Fruit fly (Drosophila melanogaster): ENCODE data around the gene Coq6.

The Coq6 gene

DNA sequence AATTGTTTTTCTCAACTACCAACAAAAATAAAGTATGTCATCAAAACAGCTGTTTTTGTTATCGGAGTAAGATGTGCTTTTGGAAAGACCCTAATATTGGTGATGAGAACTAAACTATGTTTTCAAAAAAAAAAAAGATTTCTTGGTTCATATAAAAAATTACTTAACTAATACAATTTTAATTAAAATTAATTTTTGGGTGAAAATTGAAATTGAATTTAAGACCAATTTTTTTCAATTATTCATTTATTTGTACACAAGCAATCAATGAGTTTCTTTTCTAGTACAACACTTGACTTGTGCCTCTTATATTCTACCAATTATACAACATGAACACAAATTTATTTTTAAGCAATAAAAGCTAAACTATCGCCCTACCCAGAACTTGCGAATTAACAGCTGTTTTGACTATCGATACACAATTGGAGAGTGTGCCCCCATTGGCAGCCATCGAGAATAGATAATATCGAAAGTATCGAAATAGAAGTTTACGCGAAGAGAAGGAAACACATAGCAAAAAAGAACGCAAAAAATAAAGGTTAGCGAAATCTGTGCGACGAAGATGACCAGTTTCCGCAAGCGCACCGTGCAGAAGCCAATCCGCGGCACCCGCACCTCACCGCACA, 8.1 kb downstream of the Coq6 start, which contains the start of the genes Vps52 and Elp4 (continued):
- peak; percentile 56 for TF ChIP-seq Ada2b (GFP tag; IDR thresholded peaks at IDR 0.05)
- no peak for TF ChIP-seq CG5180 (GFP tag; optimal IDR thresholded peaks at IDR 0.05)
- TF ChIP-seq CG14050 (GFP tag; IDR thresholded peaks at IDR 0.05) = peak; percentile 27; the same call in 2 of the 3 replicates
- TF ChIP-seq br (optimal IDR thresholded peaks at IDR 0.05) = no peak
- TF ChIP-seq CG13296 (GFP tag; optimal IDR thresholded peaks at IDR 0.05) = peak; percentile 79
- TF ChIP-seq CG6254 (GFP tag; optimal IDR thresholded peaks at IDR 0.05) = peak; percentile 18
- no peak for TF ChIP-seq fd64A (GFP tag; optimal IDR thresholded peaks at IDR 0.05)
- peak in 1 of 2 experiments; percentile 51 for TF ChIP-seq insv (GFP tag; optimal IDR thresholded peaks at IDR 0.05)
- no peak for TF ChIP-seq ab (GFP tag; optimal IDR thresholded peaks at IDR 0.05)
- TF ChIP-seq amos (GFP tag; IDR thresholded peaks at IDR 0.05; ENCODE audit: partially characterized antibody) = peak; percentile 76
- TF ChIP-seq pros (GFP tag; optimal IDR thresholded peaks at IDR 0.05) = no peak
- TF ChIP-seq Jarid2 (GFP tag; optimal IDR thresholded peaks at IDR 0.05) = no peak
- no peak for TF ChIP-seq odd (GFP tag; optimal IDR thresholded peaks at IDR 0.05)
- peak; percentile 21 for TF ChIP-seq nom (GFP tag; optimal IDR thresholded peaks at IDR 0.05)
- peak; percentile 73 for TF ChIP-seq fd96Cb (tag; optimal IDR thresholded peaks at IDR 0.05)
- TF ChIP-seq CG8924 (tag; optimal IDR thresholded peaks at IDR 0.05) = peak; percentile 78
- peak in 1 of 3 experiments; percentile 81 for TF ChIP-seq lola (GFP tag; optimal IDR thresholded peaks at IDR 0.05)
- peak; percentile 61; the same call in 2 of the 3 replicates for TF ChIP-seq Doc3 (GFP tag; IDR thresholded peaks at IDR 0.05; ENCODE audit: partially characterized antibody)
- TF ChIP-seq psq (GFP tag; optimal IDR thresholded peaks at IDR 0.05) = peak; percentile 68
- TF ChIP-seq chn (GFP tag; optimal IDR thresholded peaks at IDR 0.05) = peak; percentile 40
- peak; percentile 77 for TF ChIP-seq CG12155 (GFP tag; optimal IDR thresholded peaks at IDR 0.05)
- no peak for TF ChIP-seq MTF-1 (GFP tag; optimal IDR thresholded peaks at IDR 0.05; ENCODE audit: borderline replicate concordance)
- no peak for TF ChIP-seq CG43689 (GFP tag; IDR thresholded peaks at IDR 0.05)
- peak; percentile 63 for TF ChIP-seq gcm (GFP tag; optimal IDR thresholded peaks at IDR 0.05)
- TF ChIP-seq inv (GFP tag; IDR thresholded peaks at IDR 0.05; ENCODE audit: partially characterized antibody) = peak; percentile 64
- TF ChIP-seq ash1 (GFP tag; optimal IDR thresholded peaks at IDR 0.05) = no peak
- peak; percentile 77 for TF ChIP-seq Scr (GFP tag; IDR thresholded peaks at IDR 0.05; ENCODE audit: partially characterized antibody)
- peak; percentile 32 for TF ChIP-seq CG9876 (GFP tag; optimal IDR thresholded peaks at IDR 0.05)
- TF ChIP-seq Dref (GFP tag; IDR thresholded peaks at IDR 0.05) = peak; percentile 83
- TF ChIP-seq CG18764 (GFP tag; optimal IDR thresholded peaks at IDR 0.05) = peak; percentile 67
- no peak for TF ChIP-seq Oaz (GFP tag; IDR thresholded peaks at IDR 0.05)
- TF ChIP-seq trem (tag; optimal IDR thresholded peaks at IDR 0.05) = peak; percentile 61
- peak; percentile 42 for TF ChIP-seq CG12744 (GFP tag; optimal IDR thresholded peaks at IDR 0.05)
- peak; percentile 81 for TF ChIP-seq tin (GFP tag; optimal IDR thresholded peaks at IDR 0.05)
- peak; percentile 82 for TF ChIP-seq Fer3 (tag; optimal IDR thresholded peaks at IDR 0.05)
- TF ChIP-seq CG30020 (tag; optimal IDR thresholded peaks at IDR 0.05) = peak; percentile 82
- peak; percentile 82 for TF ChIP-seq Nf-YC (tag; optimal IDR thresholded peaks at IDR 0.05)
- peak; percentile 52 for TF ChIP-seq exex (tag; optimal IDR thresholded peaks at IDR 0.05)
- TF ChIP-seq CG3847 (GFP tag; IDR thresholded peaks at IDR 0.05) = peak; percentile 73
- no peak for TF ChIP-seq da (GFP tag; optimal IDR thresholded peaks at IDR 0.05)
- TF ChIP-seq Ptx1 (GFP tag; IDR thresholded peaks at IDR 0.05) = peak; percentile 68
- TF ChIP-seq zfh2 (GFP tag; optimal IDR thresholded peaks at IDR 0.05) = peak; percentile 64
- TF ChIP-seq CG14710 (tag; optimal IDR thresholded peaks at IDR 0.05) = peak; percentile 99
- peak; percentile 77 for TF ChIP-seq Six4 (GFP tag; optimal IDR thresholded peaks at IDR 0.05)
- TF ChIP-seq CG15696 (tag; optimal IDR thresholded peaks at IDR 0.05) = peak; percentile 70
- no peak for TF ChIP-seq HLHmδ (GFP tag; optimal IDR thresholded peaks at IDR 0.05)
- TF ChIP-seq Opbp (GFP tag; IDR thresholded peaks at IDR 0.05; ENCODE audit: partially characterized antibody) = peak; percentile 83
- peak; percentile 70 for TF ChIP-seq lmd (GFP tag; IDR thresholded peaks at IDR 0.05)
- peak; percentile 28 for TF ChIP-seq CG7271 (tag; optimal IDR thresholded peaks at IDR 0.05)

All from whole organism, embryonic.